Worm (Caenorhabditis elegans) whole organism, mixed stage, embryonic: Measurements from ENCODE around the gene Y38F1A.8.

Experiments used
- M03D4.4 ChIP-seq: sonication (generic microtip); optimal IDR thresholded peaks from 2 replicates; lab custom pipeline; 2017; ENCODE audit warnings: mild to moderate bottlenecking, missing genetic modification characterization, missing compliant biosample characterization
- bed-3 ChIP-seq: fragments of 200-800 bp; sonication (Bioruptor generic); optimal IDR thresholded peaks from 3 replicates; lab custom pipeline; 2018; ENCODE audit warnings: mild to moderate bottlenecking, missing genetic modification characterization, moderate library complexity, missing compliant biosample characterization
- ceh-39 ChIP-seq: fragments of 150-350 bp; optimal IDR thresholded peaks from 2 replicates; lab custom pipeline; 2014; ENCODE audit warnings: missing biosample characterization, missing genetic modification characterization
- ceh-43 ChIP-seq: fragments of 200-800 bp; sonication (Bioruptor generic); optimal IDR thresholded peaks from 2 replicates; lab custom pipeline; 2018; ENCODE audit warnings: mild to moderate bottlenecking, missing genetic modification characterization, moderate library complexity, missing compliant biosample characterization
- ceh-83 ChIP-seq: fragments of 200-800 bp; sonication (Bioruptor generic); optimal IDR thresholded peaks from 2 replicates; lab custom pipeline; 2018; ENCODE audit warnings: mild to moderate bottlenecking, missing genetic modification characterization, missing compliant biosample characterization
- ces-1 ChIP-seq: fragments of 150-350 bp; optimal IDR thresholded peaks from 2 replicates; lab custom pipeline; 2014; ENCODE audit warnings: missing biosample characterization, missing genetic modification reagents, missing genetic modification characterization
- drap-1 ChIP-seq: fragments of 200-800 bp; sonication (Bioruptor generic); optimal IDR thresholded peaks from 3 replicates; lab custom pipeline; 2018; ENCODE audit warnings: mild to moderate bottlenecking, missing genetic modification characterization, missing compliant biosample characterization
- elt-1 ChIP-seq: sonication (generic microtip); optimal IDR thresholded peaks from 2 replicates; lab custom pipeline; 2017; ENCODE audit warnings: missing genetic modification characterization, mild to moderate bottlenecking, missing compliant biosample characterization, antibody characterized with exemption, moderate library complexity, borderline replicate concordance; ENCODE audit not compliant: insufficient read depth
- elt-3 ChIP-seq: fragments of 150-350 bp; optimal IDR thresholded peaks from 2 replicates; lab custom pipeline; 2014; ENCODE audit warnings: missing biosample characterization, missing genetic modification characterization
- flh-1 ChIP-seq: fragments of 200-800 bp; sonication (Bioruptor generic); optimal IDR thresholded peaks from 2 replicates; lab custom pipeline; 2018; ENCODE audit warnings: mild to moderate bottlenecking, missing genetic modification characterization, moderate library complexity, missing compliant biosample characterization
- ham-2 ChIP-seq: fragments of 200-800 bp; sonication (Bioruptor generic); optimal IDR thresholded peaks from 2 replicates; lab custom pipeline; 2018; ENCODE audit warnings: mild to moderate bottlenecking, missing genetic modification characterization, missing compliant biosample characterization
- hlh-1 ChIP-seq: fragments of 150-350 bp; optimal IDR thresholded peaks from 2 replicates; lab custom pipeline; 2014; ENCODE audit warnings: missing biosample characterization, missing genetic modification reagents, missing genetic modification characterization
- lin-13 ChIP-seq: fragments of 150-350 bp; optimal IDR thresholded peaks from 2 replicates; lab custom pipeline; 2014; ENCODE audit warnings: missing biosample characterization, missing genetic modification characterization
- lin-32 ChIP-seq: fragments of 200-800 bp; sonication (Bioruptor generic); optimal IDR thresholded peaks from 2 replicates; lab custom pipeline; 2018; ENCODE audit warnings: mild to moderate bottlenecking, missing genetic modification characterization, missing compliant biosample characterization
- mab-5 ChIP-seq: fragments of 150-350 bp; optimal IDR thresholded peaks from 2 replicates; lab custom pipeline; 2014; ENCODE audit warnings: missing biosample characterization, missing genetic modification characterization
- mep-1 ChIP-seq: fragments of 150-350 bp; optimal IDR thresholded peaks from 2 replicates; lab custom pipeline; 2017; ENCODE audit warnings: missing biosample characterization, missing genetic modification reagents, missing genetic modification characterization, inconsistent platforms
- mls-2 ChIP-seq: sonication (generic microtip); optimal IDR thresholded peaks from 2 replicates; lab custom pipeline; 2016; ENCODE audit warnings: mild to moderate bottlenecking, missing genetic modification characterization, moderate library complexity, missing compliant biosample characterization
- nhr-237 ChIP-seq: fragments of 150-350 bp; optimal IDR thresholded peaks from 2 replicates; lab custom pipeline; 2014; ENCODE audit warnings: missing biosample characterization, missing genetic modification characterization
- nhr-28 ChIP-seq: fragments of 150-350 bp; optimal IDR thresholded peaks from 2 replicates; lab custom pipeline; 2014; ENCODE audit warnings: missing biosample characterization, missing genetic modification characterization
- nhr-76 ChIP-seq: sonication (generic microtip); optimal IDR thresholded peaks from 2 replicates; lab custom pipeline; 2017; ENCODE audit warnings: missing biosample characterization, missing genetic modification characterization
- pha-4 ChIP-seq: fragments of 150-350 bp; optimal IDR thresholded peaks from 2 replicates; lab custom pipeline; 2018; ENCODE audit warnings: missing biosample characterization, missing genetic modification reagents, missing genetic modification characterization
- sem-2 ChIP-seq: fragments of 200-800 bp; sonication (Bioruptor generic); optimal IDR thresholded peaks from 2 replicates; lab custom pipeline; 2018; ENCODE audit warnings: mild to moderate bottlenecking, missing genetic modification characterization, missing compliant biosample characterization
- snpc-4 ChIP-seq: fragments of 150-350 bp; optimal IDR thresholded peaks from 2 replicates; lab custom pipeline; 2014; ENCODE audit warnings: missing biosample characterization, missing genetic modification characterization
- sptf-1 ChIP-seq: sonication (generic microtip); optimal IDR thresholded peaks from 2 replicates; lab custom pipeline; 2017; ENCODE audit warnings: mild to moderate bottlenecking, missing genetic modification characterization, moderate library complexity, missing compliant biosample characterization
- tbx-8 ChIP-seq: fragments of 200-800 bp; sonication (Bioruptor generic); optimal IDR thresholded peaks from 2 replicates; lab custom pipeline; 2018; ENCODE audit warnings: mild to moderate bottlenecking, missing genetic modification characterization, moderate library complexity, missing compliant biosample characterization
- unc-120 ChIP-seq: sonication (generic microtip); optimal IDR thresholded peaks from 2 replicates; lab custom pipeline; 2017; ENCODE audit warnings: missing genetic modification characterization, missing compliant biosample characterization; ENCODE audit not compliant: poor library complexity, severe bottlenecking
- unc-39 ChIP-seq: fragments of 150-350 bp; optimal IDR thresholded peaks from 2 replicates; lab custom pipeline; 2014; ENCODE audit warnings: missing biosample characterization, missing genetic modification characterization
- unc-62 ChIP-seq: fragments of 150-350 bp; optimal IDR thresholded peaks from 2 replicates; lab custom pipeline; 2014; ENCODE audit warnings: missing biosample characterization, missing genetic modification reagents, missing genetic modification characterization
- zip-8 ChIP-seq: fragments of 150-350 bp; optimal IDR thresholded peaks from 2 replicates; lab custom pipeline; 2014; ENCODE audit warnings: missing biosample characterization, missing genetic modification characterization
- ztf-11 ChIP-seq: fragments of 150-350 bp; optimal IDR thresholded peaks from 2 replicates; lab custom pipeline; 2014; ENCODE audit warnings: missing biosample characterization, missing genetic modification characterization

Y38F1A.8 gene

ce11 chrII:12969622-12970021 lies 31.0 kb downstream of the Y38F1A.8 start, which contains the start of gene Y38F1A.4:
Y38F1A.4 (minus strand) TSS chrII:12969722.
- peak; percentile 1 for TF ChIP-seq zip-8 (tag; lab: Kevin White, UChicago)
- TF ChIP-seq lin-13: no peak
- TF ChIP-seq, all 35 proteins: peak for 1

DNA sequence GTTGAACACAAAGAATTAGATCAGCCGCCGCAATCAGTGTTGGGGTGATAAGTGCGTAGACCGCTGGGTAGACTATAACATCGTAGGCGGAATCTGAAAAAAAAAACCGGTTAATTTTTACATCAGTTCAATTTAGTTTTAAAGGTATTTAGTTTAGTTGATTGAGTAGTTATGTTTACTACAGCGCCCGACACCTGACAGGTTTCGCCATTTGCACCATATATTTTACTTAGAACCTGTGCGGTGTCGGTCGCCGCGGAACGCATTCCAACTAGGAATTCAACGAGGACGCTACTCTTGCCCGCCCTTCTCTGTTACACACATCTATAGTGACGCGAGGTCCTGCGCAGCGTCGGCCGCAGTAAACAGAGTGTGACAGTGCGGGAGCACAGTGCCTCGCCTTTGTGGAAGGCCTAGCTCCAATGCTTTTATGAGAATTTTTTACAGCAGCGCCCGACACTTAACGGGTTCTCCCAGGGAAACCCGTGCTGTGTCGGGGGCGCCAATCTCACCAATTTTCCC lies 32.1 kb downstream of the Y38F1A.8 start:
- no peak for TF ChIP-seq tbx-8 (GFP tag; lab: Kevin White, UChicago)
- no peak for TF ChIP-seq unc-62 (GFP tag; lab: Kevin White, UChicago)
- no peak for TF ChIP-seq snpc-4 (tag; lab: Kevin White, UChicago)
- no peak for TF ChIP-seq unc-39 (tag; lab: Kevin White, UChicago)
- no peak for TF ChIP-seq pha-4 (tag; lab: Kevin White, UChicago)
- peak; percentile 56 for TF ChIP-seq ceh-83
- TF ChIP-seq ces-1 (GFP tag; lab: Kevin White, UChicago): no peak

DNA sequence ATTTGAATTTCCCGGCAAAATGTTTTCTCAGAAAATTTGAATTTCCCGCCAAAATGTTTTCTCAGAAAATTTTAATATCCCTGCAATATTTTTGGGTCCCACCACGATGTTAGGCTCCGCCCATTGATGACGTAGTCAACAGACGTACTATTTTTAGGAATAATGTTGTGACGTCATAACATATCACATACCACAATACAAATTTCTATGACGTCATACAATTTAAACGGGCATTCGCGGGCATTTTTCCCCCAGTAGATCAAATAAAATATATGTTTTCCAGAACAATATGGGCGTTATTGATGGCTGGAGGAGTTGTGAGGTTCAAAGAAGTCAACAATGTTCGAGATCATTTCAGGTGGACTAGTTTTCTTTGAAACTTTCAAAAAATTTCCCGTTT lies 34.4 kb downstream of the Y38F1A.8 start:
- TF ChIP-seq nhr-28 (tag; lab: Kevin White, UChicago) (no peak), zip-8 (tag; lab: Kevin White, UChicago) (peak; percentile 100)

ce11 chrII:12965589-12965988 lies 35.1 kb downstream of the Y38F1A.8 start:
- no peak for TF ChIP-seq nhr-76 (tag; lab: Kevin White, UChicago)
- no peak for TF ChIP-seq elt-1
- no peak for TF ChIP-seq flh-1 (GFP tag; lab: Kevin White, UChicago)
- no peak for TF ChIP-seq bed-3 (GFP tag; lab: Kevin White, UChicago)
- no peak for TF ChIP-seq unc-62 (GFP tag; lab: Kevin White, UChicago)
- no peak for TF ChIP-seq M03D4.4 (tag; lab: Kevin White, UChicago)
- no peak for TF ChIP-seq lin-13
- TF ChIP-seq lin-32 (GFP tag; lab: Kevin White, UChicago): no peak
- no peak for TF ChIP-seq tbx-8 (GFP tag; lab: Kevin White, UChicago)

ce11 chrII:12965538-12965588 lies 35.3 kb downstream of the Y38F1A.8 start, which contains the start of gene ptr-18:
ptr-18 (plus strand) TSS chrII:12965546.
- TF ChIP-seq ceh-39 (tag; lab: Kevin White, UChicago) (no peak), drap-1 (no peak), elt-1 (no peak), unc-39 (tag; lab: Kevin White, UChicago) (no peak), flh-1 (GFP tag; lab: Kevin White, UChicago) (no peak), mab-5 (tag; lab: Kevin White, UChicago) (no peak), zip-8 (tag; lab: Kevin White, UChicago) (no peak), mls-2 (tag; lab: Kevin White, UChicago) (no peak), pha-4 (tag; lab: Kevin White, UChicago) (no peak), lin-13 (no peak), unc-120 (tag; lab: Kevin White, UChicago) (no peak), nhr-237 (tag; lab: Kevin White, UChicago) (no peak), ham-2 (GFP tag; lab: Kevin White, UChicago) (no peak), sptf-1 (no peak), ces-1 (GFP tag; lab: Kevin White, UChicago) (no peak), ztf-11 (no peak)

DNA sequence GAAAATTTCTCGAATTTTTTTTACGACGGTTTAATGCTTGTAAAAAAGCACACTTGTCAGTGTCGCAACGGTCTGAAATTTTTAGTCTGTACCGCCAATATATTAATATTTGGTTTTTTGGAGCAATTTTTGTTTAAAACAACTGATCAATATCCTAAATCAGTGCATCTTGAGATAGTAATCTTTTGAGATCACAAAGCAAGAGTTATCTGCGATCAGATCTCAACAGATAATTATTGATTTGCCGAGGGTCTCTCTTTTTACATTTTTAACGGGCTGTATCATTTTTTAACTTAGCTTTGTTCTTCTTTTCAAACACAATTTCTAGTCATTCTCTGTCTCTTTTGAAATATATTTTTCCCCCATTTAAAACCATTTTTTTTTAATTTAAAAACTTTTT lies 35.5 kb downstream of the Y38F1A.8 start:
- TF ChIP-seq mep-1 (tag; lab: Kevin White, UChicago) (no peak), bed-3 (GFP tag; lab: Kevin White, UChicago) (no peak), elt-1 (peak; percentile 90), sem-2 (GFP tag; lab: Kevin White, UChicago) (no peak)

ce11 chrII:12961743-12962142 lies 38.9 kb downstream of the Y38F1A.8 start:
- TF ChIP-seq snpc-4 (tag; lab: Kevin White, UChicago) (no peak), lin-13 (no peak), mep-1 (tag; lab: Kevin White, UChicago) (no peak), ceh-43 (no peak), sem-2 (GFP tag; lab: Kevin White, UChicago) (no peak), hlh-1 (tag; lab: Kevin White, UChicago) (no peak), mab-5 (tag; lab: Kevin White, UChicago) (no peak), ham-2 (GFP tag; lab: Kevin White, UChicago) (no peak), pha-4 (tag; lab: Kevin White, UChicago) (no peak), elt-3 (tag; lab: Kevin White, UChicago) (no peak), unc-39 (tag; lab: Kevin White, UChicago) (no peak), sptf-1 (no peak), bed-3 (GFP tag; lab: Kevin White, UChicago) (no peak), nhr-76 (tag; lab: Kevin White, UChicago) (no peak), flh-1 (GFP tag; lab: Kevin White, UChicago) (no peak), ztf-11 (no peak)
